Worm (Caenorhabditis elegans) whole organism, midembryonic: Measurements from ENCODE around the gene rpt-4.

Source experiments
- T22C8.4 ChIP-seq: fragments of 200-800 bp; sonication (Bioruptor generic); IDR thresholded peaks from 2 replicates; pipeline ENCODE4 v1.3.6; 2022; ENCODE audit warnings: missing genetic modification characterization, missing compliant biosample characterization
- cog-1 ChIP-seq: sonication (generic microtip); optimal IDR thresholded peaks from 2 replicates; lab custom pipeline; 2016; ENCODE audit warnings: missing genetic modification characterization, missing compliant biosample characterization
- flt-1 ChIP-seq: fragments of 200-800 bp; sonication (Bioruptor generic); IDR thresholded peaks from 2 replicates; pipeline ENCODE4 v1.3.6; 2022; ENCODE audit warnings: missing genetic modification characterization, missing compliant biosample characterization
- klf-2 ChIP-seq: fragments of 200-800 bp; sonication (Bioruptor generic); conservative IDR thresholded peaks from 2 replicates; pipeline ENCODE4 v1.3.6; 2022; ENCODE audit warnings: missing genetic modification reagents, missing genetic modification characterization, missing compliant biosample characterization
- ref-1 ChIP-seq: fragments of 200-800 bp; sonication (Bioruptor generic); conservative IDR thresholded peaks from 2 replicates; pipeline ENCODE4 v1.3.6; 2022; ENCODE audit warnings: missing genetic modification reagents, missing genetic modification characterization, missing compliant biosample characterization
- ztf-23 ChIP-seq: fragments of 200-800 bp; sonication (Bioruptor generic); IDR thresholded peaks from 2 replicates; pipeline ENCODE4 v1.3.6; 2022; ENCODE audit warnings: missing genetic modification reagents, missing genetic modification characterization, missing compliant biosample characterization
- ztf-29 ChIP-seq: fragments of 200-800 bp; sonication (Bioruptor generic); IDR thresholded peaks from 2 replicates; pipeline ENCODE4 v1.3.6; 2022; ENCODE audit warnings: missing genetic modification reagents, missing genetic modification characterization, missing compliant biosample characterization

- TF ChIP-seq cog-1 (tag; lab: Kevin White, UChicago) (no peak), klf-2 (GFP tag; lab: Robert Waterston, UW) (no peak), T22C8.4 (GFP tag; lab: Robert Waterston, UW) (no peak), flt-1 (GFP tag; lab: Robert Waterston, UW) (no peak), ztf-29 (no peak), ref-1 (no peak), ztf-23 (GFP tag; lab: Robert Waterston, UW) (no peak)
Observed at ce11 chrII:61013-61412, 15.0 kb upstream of the rpt-4 start, which contains the start of gene C23H3.2.
